Worm (Caenorhabditis elegans) whole organism, late embryonic: ENCODE data around the gene smcr-8.

ENCODE experiments used
- K02D7.2 ChIP-seq: sonication (generic microtip); optimal IDR thresholded peaks from 2 replicates; lab custom pipeline; 2017; ENCODE audit warnings: mild to moderate bottlenecking, missing genetic modification characterization, missing compliant biosample characterization
- ama-1 ChIP-seq: fragments of 150-350 bp; optimal IDR thresholded peaks from 2 replicates; lab custom pipeline; 2014
- mec-3 ChIP-seq: sonication (generic microtip); optimal IDR thresholded peaks from 2 replicates; lab custom pipeline; 2016; ENCODE audit warnings: borderline replicate concordance, missing genetic modification characterization, missing compliant biosample characterization
- nfya-1 ChIP-seq: sonication (generic microtip); optimal IDR thresholded peaks from 2 replicates; lab custom pipeline; 2017; ENCODE audit warnings: missing genetic modification characterization, mild to moderate bottlenecking, missing compliant biosample characterization, antibody characterized with exemption, moderate library complexity
- nhr-232 ChIP-seq: sonication (generic microtip); optimal IDR thresholded peaks from 2 replicates; lab custom pipeline; 2016; ENCODE audit warnings: missing genetic modification characterization, missing compliant biosample characterization
- pha-4 ChIP-seq: fragments of 150-350 bp; optimal IDR thresholded peaks from 2 replicates; lab custom pipeline; 2018; ENCODE audit warnings: missing biosample characterization, missing genetic modification reagents, missing genetic modification characterization
- sox-4 ChIP-seq: sonication (generic microtip); optimal IDR thresholded peaks from 2 replicates; lab custom pipeline; 2017; ENCODE audit warnings: mild to moderate bottlenecking, missing genetic modification characterization, inconsistent platforms, missing compliant biosample characterization

DNA sequence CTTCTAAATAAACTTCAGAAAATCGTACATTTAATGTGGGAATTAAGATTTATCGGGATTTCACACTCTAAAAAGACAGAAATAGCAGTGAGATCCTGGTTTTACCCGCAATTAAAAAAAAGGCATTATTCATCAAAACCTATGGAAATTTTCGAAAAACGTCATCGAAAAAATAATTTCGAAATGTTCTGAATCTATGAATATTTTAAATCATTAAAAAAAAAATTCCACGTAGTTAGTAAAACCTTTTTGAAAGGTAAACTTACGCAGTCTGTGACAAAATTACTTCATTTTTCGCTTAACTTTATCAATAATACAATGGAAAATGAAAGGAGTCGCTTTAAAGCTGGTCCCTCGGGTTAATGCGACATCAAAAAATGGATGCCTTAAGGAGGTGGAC, 42.6 kb upstream of the smcr-8 start, which contains the start of gene C26E6.1:
- TF ChIP-seq pha-4 (no peak), sox-4 (tag; lab: Kevin White, UChicago) (no peak), ama-1 (lab: Kevin White, UChicago) (no peak), K02D7.2 (tag; lab: Kevin White, UChicago) (no peak), nhr-232 (no peak), mec-3 (no peak), nfya-1 (tag; lab: Kevin White, UChicago) (no peak)
